Fruit fly (Drosophila melanogaster): ENCODE results near the gene koko.
A peak's percentile ranks its signal among the peaks of the same experiment; 100 is the strongest.

- TF ChIP-seq h (GFP tag; optimal IDR thresholded peaks at IDR 0.05) = peak; percentile 59
- no peak for TF ChIP-seq Abd-B (GFP tag; optimal IDR thresholded peaks at IDR 0.05)
- peak; percentile 39 for TF ChIP-seq OdsH (GFP tag; optimal IDR thresholded peaks at IDR 0.05)
- no peak for TF ChIP-seq jim (GFP tag; optimal IDR thresholded peaks at IDR 0.05)
- no peak for TF ChIP-seq rgr (GFP tag; optimal IDR thresholded peaks at IDR 0.05)
- TF ChIP-seq dmrt93B (GFP tag; optimal IDR thresholded peaks at IDR 0.05) = no peak
- TF ChIP-seq fru (GFP tag; optimal IDR thresholded peaks at IDR 0.05) = peak; percentile 43
- no peak for TF ChIP-seq psq (GFP tag; optimal IDR thresholded peaks at IDR 0.05)
- no peak for TF ChIP-seq sage (GFP tag; optimal IDR thresholded peaks at IDR 0.05)
- no peak for TF ChIP-seq br (GFP tag; optimal IDR thresholded peaks at IDR 0.05)
- no peak for TF ChIP-seq lola (GFP tag; optimal IDR thresholded peaks at IDR 0.05)
Observed at dm6 chr3R:18438827-18439717, 36.2 kb downstream of the koko start.
